Fruit fly (Drosophila melanogaster): ENCODE measurements around the gene Ddx56.

Gene Ddx56

dm6 chrX:21345036-21345500, 42.7 kb downstream of the Ddx56 start, which contains the start of gene dod (continued):
- TF ChIP-seq CG12391 (tag; optimal IDR thresholded peaks at IDR 0.05) (peak; percentile 63), CG6813 (GFP tag; optimal IDR thresholded peaks at IDR 0.05) (no peak), usp (GFP tag; optimal IDR thresholded peaks at IDR 0.05) (no peak), pan (optimal IDR thresholded peaks at IDR 0.05) (no peak), pan (GFP tag; optimal IDR thresholded peaks at IDR 0.05 in 1 of 2, IDR thresholded peaks at IDR 0.05 in 1 of 2) (peak in 1 of 2 experiments; percentile 54), sd (tag; optimal IDR thresholded peaks at IDR 0.05) (peak; percentile 93), sug (tag; optimal IDR thresholded peaks at IDR 0.05) (peak; percentile 53), Blimp-1 (GFP tag; optimal IDR thresholded peaks at IDR 0.05) (no peak), bigmax (GFP tag; optimal IDR thresholded peaks at IDR 0.05) (peak; percentile 55), CG4617 (GFP tag; optimal IDR thresholded peaks at IDR 0.05; ENCODE audit: borderline replicate concordance) (peak; percentile 84), CG14014 (GFP tag; IDR thresholded peaks at IDR 0.05) (peak; percentile 48; the same call in 1 of the 2 replicates), CG4328 (GFP tag; optimal IDR thresholded peaks at IDR 0.05) (peak; percentile 18), fu2 (GFP tag; optimal IDR thresholded peaks at IDR 0.05) (peak; percentile 43), C15 (GFP tag; IDR thresholded peaks at IDR 0.05) (no peak), ems (GFP tag; optimal IDR thresholded peaks at IDR 0.05) (peak; percentile 44), ftz-f1 (GFP tag; optimal IDR thresholded peaks at IDR 0.05) (peak; percentile 9), tna (GFP tag; IDR thresholded peaks at IDR 0.05; ENCODE audit: partially characterized antibody) (peak; percentile 59), knrl (GFP tag; IDR thresholded peaks at IDR 0.05; ENCODE audit: partially characterized antibody) (peak; percentile 77), CG11560 (tag; IDR thresholded peaks at IDR 0.05) (peak; percentile 45; the same call in 2 of the 3 replicates), CG2712 (tag; optimal IDR thresholded peaks at IDR 0.05) (peak; percentile 48), sob (GFP tag; IDR thresholded peaks at IDR 0.05) (peak; percentile 67), Nf-YC (tag; optimal IDR thresholded peaks at IDR 0.05) (peak; percentile 38), Sin3A (optimal IDR thresholded peaks at IDR 0.05) (peak; percentile 68), gro (GFP tag; optimal IDR thresholded peaks at IDR 0.05) (peak; percentile 55), Dref (GFP tag; IDR thresholded peaks at IDR 0.05) (peak; percentile 97), Nf-YB (GFP tag; optimal IDR thresholded peaks at IDR 0.05) (peak; percentile 37), Lim3 (GFP tag; IDR thresholded peaks at IDR 0.05) (no peak), btn (GFP tag; optimal IDR thresholded peaks at IDR 0.05) (no peak), CG32532 (GFP tag; IDR thresholded peaks at IDR 0.05) (peak; percentile 69), PHDP (tag; optimal IDR thresholded peaks at IDR 0.05) (peak; percentile 65), CG11247 (GFP tag; IDR thresholded peaks at IDR 0.05) (0 out of 2 replicates have a peak, but pooled peaks have one; percentile 30), unpg (GFP tag; optimal IDR thresholded peaks at IDR 0.05) (peak; percentile 55), CG11723 (GFP tag; optimal IDR thresholded peaks at IDR 0.05) (no peak), dm (GFP tag; optimal IDR thresholded peaks at IDR 0.05) (peak; percentile 80), Xbp1 (GFP tag; optimal IDR thresholded peaks at IDR 0.05) (peak; percentile 60), CG5245 (GFP tag; optimal IDR thresholded peaks at IDR 0.05) (no peak), HHEX (GFP tag; optimal IDR thresholded peaks at IDR 0.05) (peak; percentile 13), al (GFP tag; IDR thresholded peaks at IDR 0.05) (0 out of 2 replicates have a peak, but pooled peaks have one; percentile 32), CG4820 (GFP tag; optimal IDR thresholded peaks at IDR 0.05) (no peak), MBD-R2 (GFP tag; IDR thresholded peaks at IDR 0.05) (peak; percentile 98), hb (GFP tag; IDR thresholded peaks at IDR 0.05; ENCODE audit: partially characterized antibody) (peak; percentile 68), CG17186 (GFP tag; optimal IDR thresholded peaks at IDR 0.05) (peak; percentile 55), CG7745 (tag; optimal IDR thresholded peaks at IDR 0.05) (no peak), zen (tag; optimal IDR thresholded peaks at IDR 0.05) (peak; percentile 78), wek (GFP tag; optimal IDR thresholded peaks at IDR 0.05) (peak; percentile 12), GATAe (GFP tag; conservative IDR thresholded peaks at IDR 0.05) (no peak), gcm2 (GFP tag; optimal IDR thresholded peaks at IDR 0.05) (no peak), CG8924 (tag; optimal IDR thresholded peaks at IDR 0.05) (peak; percentile 43), CG4424 (GFP tag; optimal IDR thresholded peaks at IDR 0.05) (peak; percentile 15), Elba2 (GFP tag; optimal IDR thresholded peaks at IDR 0.05) (no peak), Ssrp (tag; optimal IDR thresholded peaks at IDR 0.05) (peak; percentile 16)
